In genomic region chrX:9803603-9804002, ce11 we compare ENCODE assay signal across 6 worm cellular contexts.
TF ChIP-seq lines count a peak whose summit lies in the region.

No protein-coding gene starts in this region.

TF ChIP-seq in whole organism, L1 larva, 84 proteins besides CTCF, POLR2A, EP300 and RAD21:
- peak; percentile 83 for TF ChIP-seq ces-1 (GFP tag; optimal IDR thresholded peaks at IDR 0.05; lab: Kevin White, UChicago)
- no peak for TF ChIP-seq efl-1 (optimal IDR thresholded peaks at IDR 0.05; lab: Kevin White, UChicago)
- peak in 1 of 2 experiments; percentile 46 for TF ChIP-seq efl-1 (GFP tag; optimal IDR thresholded peaks at IDR 0.05 in 1 of 2; lab: Kevin White, UChicago)
- TF ChIP-seq nhr-85 (tag; lab: Kevin White, UChicago), result no peak
- peak; percentile 17 for TF ChIP-seq nhr-47 (tag; optimal IDR thresholded peaks at IDR 0.05; lab: Kevin White, UChicago)
- no peak for TF ChIP-seq elt-2 (tag; optimal IDR thresholded peaks at IDR 0.05; lab: Kevin White, UChicago)
- peak; percentile 23 for TF ChIP-seq tbx-2 (tag; optimal IDR thresholded peaks at IDR 0.05; lab: Kevin White, UChicago)
- TF ChIP-seq lin-14 (GFP tag; optimal IDR thresholded peaks at IDR 0.05; lab: Kevin White, UChicago), result peak; percentile 81
- no peak for TF ChIP-seq ama-1 (optimal IDR thresholded peaks at IDR 0.05; lab: Kevin White, UChicago)
- no peak for TF ChIP-seq snu-23 (GFP tag; optimal IDR thresholded peaks at IDR 0.05; lab: Kevin White, UChicago)
- TF ChIP-seq fkh-10 (GFP tag; optimal IDR thresholded peaks at IDR 0.05; lab: Kevin White, UChicago), result peak; percentile 88
- TF ChIP-seq lin-39 (tag; optimal IDR thresholded peaks at IDR 0.05; lab: Kevin White, UChicago), result no peak
- TF ChIP-seq nhr-71 (tag; optimal IDR thresholded peaks at IDR 0.05; lab: Kevin White, UChicago), result peak; percentile 35

TF ChIP-seq in whole organism, L2 larva, 48 proteins besides CTCF, POLR2A, EP300 and RAD21:
- TF ChIP-seq sma-9 (GFP tag; optimal IDR thresholded peaks at IDR 0.05; lab: Kevin White, UChicago) (peak; percentile 60), sma-9 (tag; optimal IDR thresholded peaks at IDR 0.05; lab: Kevin White, UChicago) (no peak), nhr-129 (tag; optimal IDR thresholded peaks at IDR 0.05; lab: Kevin White, UChicago) (no peak)

TF ChIP-seq in whole organism, L3 larva, 47 proteins besides CTCF, POLR2A, EP300 and RAD21:
- no peak for TF ChIP-seq nfya-1 (tag; optimal IDR thresholded peaks at IDR 0.05; lab: Kevin White, UChicago; ENCODE audit: insufficient read depth)
- peak; percentile 91 for TF ChIP-seq fkh-10 (GFP tag; optimal IDR thresholded peaks at IDR 0.05; lab: Kevin White, UChicago)
- no peak for TF ChIP-seq aly-2 (tag; optimal IDR thresholded peaks at IDR 0.05; lab: Kevin White, UChicago)
- no peak for TF ChIP-seq ceh-16 (tag; optimal IDR thresholded peaks at IDR 0.05; lab: Kevin White, UChicago)
- TF ChIP-seq elt-3 (tag; optimal IDR thresholded peaks at IDR 0.05; lab: Kevin White, UChicago), result no peak
TF ChIP-seq in whole organism, L3 larva: peak in this region for 1.

TF ChIP-seq in whole organism, L4 larva, 104 proteins besides CTCF, POLR2A, EP300 and RAD21:
- TF ChIP-seq hlh-11 (tag; optimal IDR thresholded peaks at IDR 0.05; lab: Kevin White, UChicago) (no peak), dve-1 (tag; optimal IDR thresholded peaks at IDR 0.05; lab: Kevin White, UChicago; ENCODE audit: insufficient read depth) (no peak), zip-2 (tag; optimal IDR thresholded peaks at IDR 0.05; lab: Kevin White, UChicago) (no peak), lin-39 (tag; optimal IDR thresholded peaks at IDR 0.05; lab: Kevin White, UChicago) (no peak), nhr-6 (tag; optimal IDR thresholded peaks at IDR 0.05; lab: Kevin White, UChicago) (no peak), fkh-10 (GFP tag; optimal IDR thresholded peaks at IDR 0.05; lab: Kevin White, UChicago) (peak; percentile 93), vab-7 (GFP tag; IDR thresholded peaks at IDR 0.05; lab: Robert Waterston, UW) (no peak), mdt-29 (GFP tag; IDR thresholded peaks at IDR 0.05; lab: Robert Waterston, UW) (no peak), ces-1 (GFP tag; optimal IDR thresholded peaks at IDR 0.05; lab: Kevin White, UChicago) (peak; percentile 90), ztf-11 (tag; optimal IDR thresholded peaks at IDR 0.05; lab: Kevin White, UChicago) (no peak), jun-1 (tag; optimal IDR thresholded peaks at IDR 0.05; lab: Kevin White, UChicago) (no peak), daf-16 (GFP tag; optimal IDR thresholded peaks at IDR 0.05; lab: Kevin White, UChicago) (no peak), daf-16 (tag; optimal IDR thresholded peaks at IDR 0.05; lab: Kevin White, UChicago) (no peak), nhr-11 (tag; optimal IDR thresholded peaks at IDR 0.05; lab: Kevin White, UChicago) (no peak), ctbp-1 (GFP tag; IDR thresholded peaks at IDR 0.05; lab: Robert Waterston, UW) (peak; percentile 27; the same call in 1 of the 2 replicates), sdz-12 (GFP tag; optimal IDR thresholded peaks at IDR 0.05; lab: Kevin White, UChicago) (no peak), Y75B8A.6 (GFP tag; IDR thresholded peaks at IDR 0.05; lab: Robert Waterston, UW) (no peak), F10B5.3 (tag; optimal IDR thresholded peaks at IDR 0.05; lab: Kevin White, UChicago) (no peak), lsy-2 (tag; optimal IDR thresholded peaks at IDR 0.05; lab: Kevin White, UChicago) (no peak), lin-13 (GFP tag; optimal IDR thresholded peaks at IDR 0.05; lab: Kevin White, UChicago) (no peak), zag-1 (tag; optimal IDR thresholded peaks at IDR 0.05; lab: Kevin White, UChicago) (no peak), daf-19 (GFP tag; conservative IDR thresholded peaks at IDR 0.05; lab: Robert Waterston, UW) (no peak), aha-1 (tag; lab: Kevin White, UChicago) (no peak), nhr-77 (tag; optimal IDR thresholded peaks at IDR 0.05; lab: Kevin White, UChicago) (no peak), zfp-2 (tag; optimal IDR thresholded peaks at IDR 0.05; lab: Kevin White, UChicago) (no peak), lim-7 (GFP tag; IDR thresholded peaks at IDR 0.05; lab: Robert Waterston, UW) (no peak)

TF ChIP-seq in whole organism, late embryonic, 69 proteins besides CTCF, POLR2A, EP300 and RAD21:
- TF ChIP-seq npax-4 (tag; optimal IDR thresholded peaks at IDR 0.05; lab: Kevin White, UChicago) (no peak), syd-9 (tag; optimal IDR thresholded peaks at IDR 0.05; lab: Kevin White, UChicago) (no peak), unc-42 (tag; optimal IDR thresholded peaks at IDR 0.05; lab: Kevin White, UChicago) (peak; percentile 97), pha-4 (tag; optimal IDR thresholded peaks at IDR 0.05; lab: Kevin White, UChicago) (no peak), ttx-3 (tag; optimal IDR thresholded peaks at IDR 0.05; lab: Kevin White, UChicago) (no peak), unc-3 (GFP tag; conservative IDR thresholded peaks at IDR 0.05; lab: Robert Waterston, UW) (no peak), unc-3 (tag; optimal IDR thresholded peaks at IDR 0.05; lab: Kevin White, UChicago) (no peak)

TF ChIP-seq in whole organism, mixed stage, embryonic, 35 proteins besides CTCF, POLR2A, EP300 and RAD21:
- TF ChIP-seq cnd-1 (tag; optimal IDR thresholded peaks at IDR 0.05; lab: Kevin White, UChicago) (no peak), ces-1 (GFP tag; optimal IDR thresholded peaks at IDR 0.05; lab: Kevin White, UChicago) (peak; percentile 97), sem-2 (GFP tag; optimal IDR thresholded peaks at IDR 0.05; lab: Kevin White, UChicago) (no peak)

Comparison
In these comparisons a context has a peak if more than half of its experiments do, and no peak if none do; other contexts are left out.
1. Of the 29 proteins assayed by ChIP-seq in both whole organism, L4 larva and whole organism, L1 larva: peak only in whole organism, L4 larva: none; only in whole organism, L1 larva: none; in both: ces-1 and fkh-10; in neither: 27.